Fruit fly (Drosophila melanogaster) whole organism, wandering third instar larva: ENCODE measurements around the gene CG7275.
A peak's percentile ranks its signal among the peaks of the same experiment; 100 is the strongest.

Experiments used
- Abd-B ChIP-seq: fragments of >200 bp; optimal IDR thresholded peaks from 2 replicates; lab custom pipeline; 2017; ENCODE audit warnings: missing biosample characterization, missing genetic modification characterization
- CG32264 ChIP-seq: fragments of 200-800 bp; sonication (Bioruptor generic); optimal IDR thresholded peaks from 2 replicates; lab custom pipeline; 2016; ENCODE audit warnings: missing biosample characterization, missing genetic modification characterization
- CG9705 ChIP-seq: fragments of 200-800 bp; sonication (Bioruptor generic); optimal IDR thresholded peaks from 2 replicates; lab custom pipeline; 2018; ENCODE audit warnings: missing biosample characterization, mild to moderate bottlenecking, missing genetic modification characterization
- CrebA ChIP-seq: fragments of 200-800 bp; sonication (Bioruptor generic); optimal IDR thresholded peaks from 2 replicates; lab custom pipeline; 2016; ENCODE audit warnings: missing biosample characterization, mild to moderate bottlenecking, missing genetic modification characterization, borderline replicate concordance
- Dfd ChIP-seq: fragments of >200 bp; optimal IDR thresholded peaks from 2 replicates; lab custom pipeline; 2017; ENCODE audit warnings: missing biosample characterization, missing genetic modification characterization
- Dif ChIP-seq: fragments of 200-275, 200-300 bp; sonication (Bioruptor generic); optimal IDR thresholded peaks from 2 replicates; lab custom pipeline; 2018; ENCODE audit warnings: missing biosample characterization, missing genetic modification characterization; ENCODE audit not compliant: partially characterized antibody
- GATAd ChIP-seq: sonication (Bioruptor generic); optimal IDR thresholded peaks from 2 replicates; lab custom pipeline; 2016; ENCODE audit warnings: missing biosample characterization, missing genetic modification characterization
- HLH106 ChIP-seq: fragments of 200-800 bp; optimal IDR thresholded peaks from 3 replicates; lab custom pipeline; 2019; ENCODE audit warnings: missing biosample characterization, mild to moderate bottlenecking, missing genetic modification characterization, moderate library complexity
- Hnf4 ChIP-seq: fragments of 200-800 bp; sonication (Bioruptor generic); optimal IDR thresholded peaks from 2 replicates; lab custom pipeline; 2016; ENCODE audit warnings: missing biosample characterization, mild to moderate bottlenecking, missing genetic modification characterization
- Hr78 ChIP-seq: fragments of >200 bp; optimal IDR thresholded peaks from 2 replicates; lab custom pipeline; 2017; ENCODE audit warnings: missing biosample characterization, missing genetic modification characterization
- Hr83 ChIP-seq: fragments of 200-300 bp; sonication (Bioruptor generic); optimal IDR thresholded peaks from 2 replicates; lab custom pipeline; 2016; ENCODE audit warnings: missing biosample characterization, mild to moderate bottlenecking, missing genetic modification characterization, moderate library complexity; ENCODE audit not compliant: poor library complexity, severe bottlenecking
- Jra ChIP-seq: sonication (Bioruptor generic); optimal IDR thresholded peaks from 2 replicates; lab custom pipeline; 2016; ENCODE audit warnings: missing biosample characterization, missing genetic modification characterization
- Mio ChIP-seq: sonication (Bioruptor generic); optimal IDR thresholded peaks from 2 replicates; lab custom pipeline; 2016; ENCODE audit warnings: missing biosample characterization, missing genetic modification characterization
- Myc ChIP-seq: fragments of >200 bp; optimal IDR thresholded peaks from 2 replicates; lab custom pipeline; 2017
- N ChIP-seq: fragments of >200 bp; optimal IDR thresholded peaks from 2 replicates; lab custom pipeline; 2018; ENCODE audit warnings: missing biosample characterization, missing external identifiers, missing genetic modification characterization
- OdsH ChIP-seq: fragments of 200-800 bp; sonication (Bioruptor generic); optimal IDR thresholded peaks from 2 replicates; lab custom pipeline; 2016; ENCODE audit warnings: missing biosample characterization, mild to moderate bottlenecking, missing genetic modification characterization
- Rel ChIP-seq, 2 experiments: fragments of 200-800 bp; sonication (Bioruptor generic) in 1 of 2; optimal IDR thresholded peaks; 2 replicates in 1 of 2; 3 replicates in 1 of 2; lab custom pipeline; 2016 to 2019; ENCODE audit warnings: mild to moderate bottlenecking in 2 of 2, missing biosample characterization in 2 of 2, missing genetic modification characterization in 2 of 2, moderate library complexity in 1 of 2
- Sp1 ChIP-seq: fragments of 200-800 bp; sonication (Bioruptor generic); optimal IDR thresholded peaks from 3 replicates; lab custom pipeline; 2019; ENCODE audit warnings: missing biosample characterization, mild to moderate bottlenecking, missing genetic modification characterization, moderate library complexity
- Vsx2 ChIP-seq: fragments of 200-300, 225-300 bp; sonication (Bioruptor generic); optimal IDR thresholded peaks from 2 replicates; lab custom pipeline; 2018; ENCODE audit warnings: missing biosample characterization, missing genetic modification characterization; ENCODE audit not compliant: partially characterized antibody
- br ChIP-seq: fragments of 200-800 bp; sonication (Bioruptor generic); optimal IDR thresholded peaks from 2 replicates; lab custom pipeline; 2016; ENCODE audit warnings: missing biosample characterization, missing genetic modification characterization
- brk ChIP-seq: fragments of 200-800 bp; sonication (Bioruptor generic); optimal IDR thresholded peaks from 2 replicates; lab custom pipeline; 2016; ENCODE audit warnings: missing biosample characterization, mild to moderate bottlenecking, missing genetic modification characterization
- dl ChIP-seq, 2 experiments: fragments of 175-275, 200-275 bp in 1 of 2; fragments of 200-275 bp in 1 of 2; sonication (Bioruptor generic); optimal IDR thresholded peaks; lab custom pipeline; 2018; ENCODE audit warnings: mild to moderate bottlenecking in 2 of 2, missing biosample characterization in 2 of 2, missing genetic modification characterization in 2 of 2, moderate library complexity in 2 of 2; ENCODE audit not compliant: partially characterized antibody in 2 of 2, insufficient read depth in 1 of 2
- dmrt93B ChIP-seq: fragments of 200-800 bp; sonication (Bioruptor generic); optimal IDR thresholded peaks from 2 replicates; lab custom pipeline; 2018; ENCODE audit warnings: missing biosample characterization, mild to moderate bottlenecking, missing genetic modification characterization
- dsf ChIP-seq: sonication (Bioruptor generic); optimal IDR thresholded peaks from 2 replicates; lab custom pipeline; 2016; ENCODE audit warnings: missing biosample characterization, missing genetic modification characterization, borderline replicate concordance
- ey ChIP-seq: fragments of 200-800 bp; sonication (Bioruptor generic); optimal IDR thresholded peaks from 2 replicates; lab custom pipeline; 2016; ENCODE audit warnings: missing biosample characterization, missing genetic modification characterization
- foxo ChIP-seq, 2 experiments: fragments of 200-800 bp; sonication (Bioruptor generic); optimal IDR thresholded peaks; 2 replicates in 1 of 2; 3 replicates in 1 of 2; lab custom pipeline; 2016 to 2017; ENCODE audit warnings: missing biosample characterization in 2 of 2, missing genetic modification characterization in 2 of 2
- fru ChIP-seq: fragments of 200-800 bp; sonication (Bioruptor generic); optimal IDR thresholded peaks from 3 replicates; lab custom pipeline; 2016; ENCODE audit warnings: missing biosample characterization, mild to moderate bottlenecking, missing genetic modification characterization
- h ChIP-seq: fragments of 200-800 bp; sonication (Bioruptor generic); optimal IDR thresholded peaks from 3 replicates; lab custom pipeline; 2016; ENCODE audit warnings: missing biosample characterization, mild to moderate bottlenecking, missing genetic modification characterization
- jim ChIP-seq: fragments of 175-275, 200-325 bp; sonication (Bioruptor generic); optimal IDR thresholded peaks from 2 replicates; lab custom pipeline; 2016; ENCODE audit warnings: missing biosample characterization, mild to moderate bottlenecking, missing genetic modification characterization
- lola ChIP-seq: fragments of >200 bp; optimal IDR thresholded peaks from 2 replicates; lab custom pipeline; 2017; ENCODE audit warnings: missing biosample characterization, missing genetic modification characterization
- pan ChIP-seq: fragments of >200 bp; optimal IDR thresholded peaks from 2 replicates; lab custom pipeline; 2017
- psq ChIP-seq: fragments of 200-800 bp; sonication (Bioruptor generic); optimal IDR thresholded peaks from 3 replicates; lab custom pipeline; 2017; ENCODE audit warnings: missing biosample characterization, mild to moderate bottlenecking, missing genetic modification characterization, moderate library complexity
- rgr ChIP-seq: fragments of 200-800 bp; sonication (Bioruptor generic); optimal IDR thresholded peaks from 3 replicates; lab custom pipeline; 2016; ENCODE audit warnings: missing biosample characterization, mild to moderate bottlenecking, missing genetic modification characterization
- sage ChIP-seq: fragments of 200-800 bp; sonication (Bioruptor generic); optimal IDR thresholded peaks from 2 replicates; lab custom pipeline; 2016; ENCODE audit warnings: missing biosample characterization, mild to moderate bottlenecking, missing genetic modification characterization
- sv ChIP-seq: fragments of 200-800 bp; sonication (Bioruptor generic); optimal IDR thresholded peaks from 3 replicates; lab custom pipeline; 2016; ENCODE audit warnings: missing biosample characterization, missing genetic modification characterization
- tai ChIP-seq: sonication (Bioruptor generic); optimal IDR thresholded peaks from 2 replicates; lab custom pipeline; 2016; ENCODE audit warnings: missing biosample characterization, missing genetic modification characterization
- usp ChIP-seq: fragments of >200 bp; optimal IDR thresholded peaks from 2 replicates; lab custom pipeline; 2017; ENCODE audit warnings: missing biosample characterization, missing genetic modification characterization
- woc ChIP-seq: sonication (Bioruptor generic); optimal IDR thresholded peaks from 2 replicates; lab custom pipeline; 2016; ENCODE audit warnings: missing biosample characterization, mild to moderate bottlenecking, missing genetic modification characterization

Gene CG7275

dm6 chr3L:15547187-15547790 is 48.5 kb downstream of the CG7275 start:
- TF ChIP-seq Hr78 (GFP tag; lab: Kevin White, UChicago) (no peak), psq (GFP tag; lab: Kevin White, UChicago) (no peak), sv (no peak), jim (GFP tag; lab: Kevin White, UChicago) (no peak), CG32264 (no peak), Hnf4 (GFP tag; lab: Kevin White, UChicago) (no peak), Sp1 (no peak), Vsx2 (GFP tag; lab: Kevin White, UChicago) (no peak), rgr (GFP tag; lab: Kevin White, UChicago) (no peak), dl (GFP tag; optimal IDR thresholded peaks at IDR 0.05; lab: Kevin White, UChicago; ENCODE audit: insufficient read depth in 1 of 2, partially characterized antibody in 2 of 2) (no peak), Dif (GFP tag; lab: Kevin White, UChicago) (no peak), Dfd (GFP tag; lab: Kevin White, UChicago) (no peak), usp (GFP tag; lab: Kevin White, UChicago) (no peak), OdsH (GFP tag; lab: Kevin White, UChicago) (no peak), woc (GFP tag; lab: Kevin White, UChicago) (no peak), GATAd (GFP tag; lab: Kevin White, UChicago) (no peak), Rel (GFP tag; optimal IDR thresholded peaks at IDR 0.05; lab: Kevin White, UChicago) (peak; percentile 52), Rel (tag; optimal IDR thresholded peaks at IDR 0.05; lab: Kevin White, UChicago) (peak; percentile 95), brk (GFP tag; lab: Kevin White, UChicago) (peak; percentile 59), CG9705 (no peak), Jra (no peak), br (GFP tag; lab: Kevin White, UChicago) (peak; percentile 38), dsf (GFP tag; lab: Kevin White, UChicago) (no peak), ey (GFP tag; lab: Kevin White, UChicago) (no peak), CrebA (GFP tag; lab: Kevin White, UChicago) (peak; percentile 85), tai (no peak)
- TF ChIP-seq, all 38 proteins: peak for 4

dm6 chr3L:15548843-15549242 is 50.1 kb downstream of the CG7275 start:
- TF ChIP-seq sv (no peak), Dif (GFP tag; lab: Kevin White, UChicago) (no peak), br (GFP tag; lab: Kevin White, UChicago) (peak; percentile 17), N (GFP tag; lab: Kevin White, UChicago) (no peak), pan (lab: Kevin White, UChicago) (no peak), woc (GFP tag; lab: Kevin White, UChicago) (no peak), fru (GFP tag; lab: Kevin White, UChicago) (peak; percentile 13), dl (GFP tag; optimal IDR thresholded peaks at IDR 0.05; lab: Kevin White, UChicago; ENCODE audit: insufficient read depth in 1 of 2, partially characterized antibody in 2 of 2) (no peak), HLH106 (tag; lab: Kevin White, UChicago) (no peak), psq (GFP tag; lab: Kevin White, UChicago) (no peak), CG9705 (no peak), GATAd (GFP tag; lab: Kevin White, UChicago) (no peak), Abd-B (GFP tag; lab: Kevin White, UChicago) (no peak), CrebA (GFP tag; lab: Kevin White, UChicago) (no peak), brk (GFP tag; lab: Kevin White, UChicago) (peak; percentile 13), ey (GFP tag; lab: Kevin White, UChicago) (no peak), jim (GFP tag; lab: Kevin White, UChicago) (no peak), sage (no peak), h (GFP tag; lab: Kevin White, UChicago) (peak; percentile 63), Hr83 (GFP tag; lab: Kevin White, UChicago) (peak; percentile 42), rgr (GFP tag; lab: Kevin White, UChicago) (peak; percentile 42), OdsH (GFP tag; lab: Kevin White, UChicago) (peak; percentile 40), dmrt93B (GFP tag; lab: Kevin White, UChicago) (no peak), foxo (GFP tag; optimal IDR thresholded peaks at IDR 0.05; lab: Kevin White, UChicago) (peak in 1 of 2 experiments; percentile 13), Vsx2 (GFP tag; lab: Kevin White, UChicago) (no peak), Hr78 (GFP tag; lab: Kevin White, UChicago) (no peak), dsf (GFP tag; lab: Kevin White, UChicago) (no peak), CG32264 (no peak), Sp1 (peak; percentile 42), lola (GFP tag; lab: Kevin White, UChicago) (no peak), Hnf4 (GFP tag; lab: Kevin White, UChicago) (no peak), Mio (no peak), Dfd (GFP tag; lab: Kevin White, UChicago) (no peak), tai (no peak), usp (GFP tag; lab: Kevin White, UChicago) (no peak), Rel (GFP tag; optimal IDR thresholded peaks at IDR 0.05; lab: Kevin White, UChicago) (no peak), Rel (tag; optimal IDR thresholded peaks at IDR 0.05; lab: Kevin White, UChicago) (no peak), Jra (no peak), Myc (lab: Kevin White, UChicago) (no peak)
